Fruit fly (Drosophila melanogaster): Measurements from ENCODE around the gene eIF2Bbeta.

The eIF2Bbeta gene

DNA sequence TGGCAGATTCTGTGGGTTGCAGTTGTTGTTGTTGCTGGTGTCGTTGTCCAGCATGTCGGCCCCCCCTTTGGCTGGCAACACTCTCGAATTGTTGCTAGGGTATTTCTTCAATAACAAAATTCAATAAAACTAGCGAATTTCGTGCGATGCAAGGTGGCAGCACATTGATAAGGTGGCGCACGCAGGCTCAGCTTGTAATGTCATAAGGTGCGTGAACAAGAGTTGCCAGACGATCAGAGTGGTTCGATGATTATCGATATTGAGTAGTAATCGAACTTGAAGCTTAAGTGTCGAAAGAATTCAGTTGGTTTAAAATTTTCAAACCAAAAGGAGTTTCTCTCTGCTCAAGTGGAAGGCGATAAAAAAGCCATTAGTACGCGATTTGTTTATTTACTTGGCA, 15.8 kb downstream of the eIF2Bbeta start, which contains the start of gene CG2701 (continued):
- TF ChIP-seq Fer1 (GFP tag; optimal IDR thresholded peaks at IDR 0.05) (no peak), Nf-YA (GFP tag; IDR thresholded peaks at IDR 0.05) (no peak), bbx (GFP tag; IDR thresholded peaks at IDR 0.05; ENCODE audit: partially characterized antibody) (peak; percentile 79), Doc2 (GFP tag; IDR thresholded peaks at IDR 0.05) (no peak), CG13894 (tag; optimal IDR thresholded peaks at IDR 0.05) (no peak), tgo (GFP tag; IDR thresholded peaks at IDR 0.05) (no peak), Usf (GFP tag; optimal IDR thresholded peaks at IDR 0.05) (no peak), ems (GFP tag; optimal IDR thresholded peaks at IDR 0.05) (no peak), gt (GFP tag; IDR thresholded peaks at IDR 0.05) (no peak), lmd (GFP tag; IDR thresholded peaks at IDR 0.05) (no peak), CG3847 (GFP tag; IDR thresholded peaks at IDR 0.05) (peak; percentile 41; the same call in 1 of the 2 replicates), phol (tag; optimal IDR thresholded peaks at IDR 0.05) (peak; percentile 11), tup (GFP tag; optimal IDR thresholded peaks at IDR 0.05) (no peak), B-H1 (GFP tag; IDR thresholded peaks at IDR 0.05) (no peak), CG14860 (GFP tag; IDR thresholded peaks at IDR 0.05; ENCODE audit: partially characterized antibody) (peak; percentile 64), Sox100B (GFP tag; optimal IDR thresholded peaks at IDR 0.05) (no peak), Blimp-1 (GFP tag; optimal IDR thresholded peaks at IDR 0.05) (no peak), CG32532 (GFP tag; IDR thresholded peaks at IDR 0.05) (no peak), CrebB (tag; optimal IDR thresholded peaks at IDR 0.05) (no peak), CG15601 (tag; optimal IDR thresholded peaks at IDR 0.05) (no peak), CG7271 (tag; optimal IDR thresholded peaks at IDR 0.05) (no peak), Hey (tag; optimal IDR thresholded peaks at IDR 0.05) (no peak), ERR (GFP tag; optimal IDR thresholded peaks at IDR 0.05) (peak; percentile 6), wek (GFP tag; optimal IDR thresholded peaks at IDR 0.05) (no peak), CoRest (tag; optimal IDR thresholded peaks at IDR 0.05) (peak; percentile 27), Elba2 (GFP tag; optimal IDR thresholded peaks at IDR 0.05) (peak; percentile 12), Trl (optimal IDR thresholded peaks at IDR 0.05) (no peak), Trl (GFP tag; optimal IDR thresholded peaks at IDR 0.05) (peak; percentile 0), CG5180 (GFP tag; optimal IDR thresholded peaks at IDR 0.05) (no peak), PHDP (tag; optimal IDR thresholded peaks at IDR 0.05) (no peak), Atf6 (GFP tag; IDR thresholded peaks at IDR 0.05) (no peak), CG10979 (tag; optimal IDR thresholded peaks at IDR 0.05) (no peak), CG2116 (GFP tag; optimal IDR thresholded peaks at IDR 0.05) (peak; percentile 57), ci (GFP tag; IDR thresholded peaks at IDR 0.05) (0 out of 3 replicates have a peak, but pooled peaks have one; percentile 17), corto (GFP tag; optimal IDR thresholded peaks at IDR 0.05) (no peak), nerfin-1 (tag; optimal IDR thresholded peaks at IDR 0.05) (no peak), Antp (GFP tag; optimal IDR thresholded peaks at IDR 0.05) (peak; percentile 44), grn (GFP tag; optimal IDR thresholded peaks at IDR 0.05) (no peak), fru (optimal IDR thresholded peaks at IDR 0.05) (no peak), ato (GFP tag; IDR thresholded peaks at IDR 0.05; ENCODE audit: partially characterized antibody) (peak; percentile 61; the same call in 1 of the 2 replicates), maf-S (GFP tag; optimal IDR thresholded peaks at IDR 0.05) (peak; percentile 32), Gug (GFP tag; IDR thresholded peaks at IDR 0.05) (peak; percentile 13; the same call in 1 of the 4 replicates), rib (GFP tag; IDR thresholded peaks at IDR 0.05) (no peak), unc-4 (GFP tag; IDR thresholded peaks at IDR 0.05; ENCODE audit: partially characterized antibody) (peak; percentile 66), Xbp1 (GFP tag; optimal IDR thresholded peaks at IDR 0.05) (no peak), Ada2b (GFP tag; IDR thresholded peaks at IDR 0.05) (no peak), Asciz (GFP tag; optimal IDR thresholded peaks at IDR 0.05) (no peak), Dp (GFP tag; optimal IDR thresholded peaks at IDR 0.05) (peak; percentile 69), CG7928 (GFP tag; optimal IDR thresholded peaks at IDR 0.05) (no peak), CG12769 (tag; optimal IDR thresholded peaks at IDR 0.05) (no peak), BEAF-32 (GFP tag; optimal IDR thresholded peaks at IDR 0.05) (peak; percentile 74)
